Worm (Caenorhabditis elegans): ENCODE data around the gene ZK131.11.

ZK131.11 gene

DNA sequence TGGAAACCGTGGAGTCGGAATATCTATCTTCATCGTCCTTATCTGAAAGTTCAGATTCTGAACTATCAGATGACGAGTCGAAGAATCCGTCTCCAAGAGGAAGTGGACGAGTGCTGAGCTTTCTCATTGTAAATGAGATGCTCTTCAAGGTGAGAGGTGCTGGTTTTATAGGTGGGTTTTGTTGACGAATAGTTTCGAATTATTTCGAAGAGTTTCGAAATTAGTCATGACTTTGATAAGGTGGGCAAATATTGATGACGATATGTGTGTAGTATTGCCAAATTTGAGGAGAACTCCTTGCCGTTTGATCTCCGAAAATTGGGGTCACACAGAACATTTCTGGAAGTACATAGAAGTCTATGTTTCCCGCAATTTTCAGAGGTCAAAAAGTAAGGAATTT is 41.5 kb downstream of the ZK131.11 start, which contains the start of gene F08G2.5:
TSS of gene F08G2.5 (minus strand) at position 127 of the 400 bp plus-strand sequence.
- TF ChIP-seq nhr-21 (tag; optimal IDR thresholded peaks at IDR 0.05) (no peak), nhr-12 (tag; optimal IDR thresholded peaks at IDR 0.05) (no peak), zag-1 (tag; optimal IDR thresholded peaks at IDR 0.05) (no peak), nhr-11 (tag; optimal IDR thresholded peaks at IDR 0.05) (no peak), gmeb-1 (tag; optimal IDR thresholded peaks at IDR 0.05) (peak; percentile 4), unc-39 (tag; optimal IDR thresholded peaks at IDR 0.05) (no peak), elt-1 (tag; optimal IDR thresholded peaks at IDR 0.05) (no peak), fos-1 (tag; optimal IDR thresholded peaks at IDR 0.05) (peak; percentile 58), sem-4 (tag; optimal IDR thresholded peaks at IDR 0.05) (no peak), peb-1 (tag; optimal IDR thresholded peaks at IDR 0.05) (no peak), C34F6.9 (tag; optimal IDR thresholded peaks at IDR 0.05) (peak; percentile 1), elt-3 (tag; optimal IDR thresholded peaks at IDR 0.05) (no peak)

DNA sequence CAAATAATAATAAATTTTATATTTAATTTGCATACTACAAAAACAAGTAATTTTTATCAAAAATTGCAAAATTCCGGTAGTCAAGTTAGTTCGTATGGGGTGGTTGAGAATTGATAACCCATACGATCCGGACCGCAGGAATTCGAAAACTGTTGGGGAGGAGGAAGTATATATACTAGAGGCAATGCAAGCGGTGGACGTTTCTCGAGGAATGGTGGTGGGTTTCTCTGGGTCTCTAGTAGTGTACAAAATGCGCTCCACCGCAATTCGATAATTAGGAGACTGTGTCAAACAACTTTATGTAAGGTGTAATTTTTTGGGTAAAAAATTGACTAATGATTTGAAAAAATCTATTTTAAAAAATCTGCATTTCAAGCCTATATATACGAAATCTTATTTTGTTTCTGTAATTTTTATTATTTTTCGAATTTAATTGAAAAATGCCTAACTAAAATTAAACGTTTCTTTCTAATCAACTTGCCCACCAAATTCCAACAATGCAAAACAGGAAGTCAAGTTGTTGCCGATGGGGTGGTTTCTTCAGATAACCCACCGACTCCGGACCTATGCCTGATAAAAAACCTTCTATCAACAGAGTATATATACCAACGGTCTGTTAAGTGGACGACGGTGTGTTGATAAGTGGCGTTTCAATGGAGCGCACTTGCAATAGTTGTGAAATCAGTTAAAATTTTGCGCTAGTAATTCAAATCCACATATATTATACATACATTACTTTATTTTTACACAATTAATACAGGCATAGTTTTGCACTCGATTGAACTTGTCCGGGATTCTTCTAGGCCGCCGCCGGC is 42.6 kb downstream of the ZK131.11 start:
- TF ChIP-seq nhr-21 (tag; optimal IDR thresholded peaks at IDR 0.05), result peak; percentile 96
- TF ChIP-seq unc-55 (GFP tag; optimal IDR thresholded peaks at IDR 0.05), result peak; percentile 98
- TF ChIP-seq alr-1 (tag; optimal IDR thresholded peaks at IDR 0.05), result peak; percentile 84
- no peak for TF ChIP-seq ztf-11 (tag; optimal IDR thresholded peaks at IDR 0.05)
- TF ChIP-seq mdl-1 (tag; optimal IDR thresholded peaks at IDR 0.05), result peak; percentile 61 to 62
- TF ChIP-seq ama-1 (optimal IDR thresholded peaks at IDR 0.05), result peak; percentile 76
- TF ChIP-seq blmp-1 (tag; optimal IDR thresholded peaks at IDR 0.05; ENCODE audit: insufficient read depth), result peak; percentile 68
- TF ChIP-seq nhr-12 (tag; optimal IDR thresholded peaks at IDR 0.05), result peak; percentile 47
- no peak for TF ChIP-seq ZK546.5 (tag; optimal IDR thresholded peaks at IDR 0.05)
- TF ChIP-seq lin-39 (tag; optimal IDR thresholded peaks at IDR 0.05), result no peak
- TF ChIP-seq nhr-129 (tag; optimal IDR thresholded peaks at IDR 0.05), result peak; percentile 86
- peak; percentile 84 for TF ChIP-seq ceh-16 (tag; optimal IDR thresholded peaks at IDR 0.05)
- peak; percentile 94 for TF ChIP-seq lin-11 (tag; optimal IDR thresholded peaks at IDR 0.05)
- TF ChIP-seq gmeb-1 (tag; optimal IDR thresholded peaks at IDR 0.05), result peak; percentile 84
- peak; percentile 71 for TF ChIP-seq fos-1 (tag; optimal IDR thresholded peaks at IDR 0.05)
- peak; percentile 88 for TF ChIP-seq nhr-77 (tag; optimal IDR thresholded peaks at IDR 0.05)
- peak; percentile 92 for TF ChIP-seq F13H6.1 (tag; optimal IDR thresholded peaks at IDR 0.05)
- no peak for TF ChIP-seq nhr-23 (tag; optimal IDR thresholded peaks at IDR 0.05)
- TF ChIP-seq unc-62 (GFP tag; optimal IDR thresholded peaks at IDR 0.05), result no peak
- TF ChIP-seq mbf-1 (tag; optimal IDR thresholded peaks at IDR 0.05), result peak; percentile 27
- TF ChIP-seq mab-5 (tag; optimal IDR thresholded peaks at IDR 0.05), result peak; percentile 77
- TF ChIP-seq ztf-1 (GFP tag; conservative IDR thresholded peaks at IDR 0.05), result no peak
- TF ChIP-seq ztf-4 (tag; optimal IDR thresholded peaks at IDR 0.05), result peak; percentile 85
- peak; percentile 92 for TF ChIP-seq C34F6.9 (tag; optimal IDR thresholded peaks at IDR 0.05)
- TF ChIP-seq aly-2 (tag; optimal IDR thresholded peaks at IDR 0.05), result no peak
- TF ChIP-seq crh-2 (tag; optimal IDR thresholded peaks at IDR 0.05), result peak; percentile 91
- TF ChIP-seq nhr-6 (tag; optimal IDR thresholded peaks at IDR 0.05), result peak; percentile 92
- TF ChIP-seq sma-9 (GFP tag; optimal IDR thresholded peaks at IDR 0.05), result peak; percentile 92
- no peak for TF ChIP-seq sma-9 (tag; optimal IDR thresholded peaks at IDR 0.05)
- peak; percentile 37 for TF ChIP-seq dmd-4 (tag; optimal IDR thresholded peaks at IDR 0.05)
- peak; percentile 89 for TF ChIP-seq Y55F3AM.14 (GFP tag; optimal IDR thresholded peaks at IDR 0.05)
- TF ChIP-seq skn-1 (tag; optimal IDR thresholded peaks at IDR 0.05), result no peak
- peak; percentile 100 for TF ChIP-seq snpc-4 (tag; optimal IDR thresholded peaks at IDR 0.05)
- TF ChIP-seq elt-3 (tag; optimal IDR thresholded peaks at IDR 0.05), result no peak
- TF ChIP-seq unc-39 (tag; optimal IDR thresholded peaks at IDR 0.05), result no peak
- TF ChIP-seq sem-4 (tag; optimal IDR thresholded peaks at IDR 0.05), result peak; percentile 97
- TF ChIP-seq R02D3.7 (tag; optimal IDR thresholded peaks at IDR 0.05), result peak; percentile 43
- TF ChIP-seq egl-27 (tag; optimal IDR thresholded peaks at IDR 0.05), result peak; percentile 55
- no peak for TF ChIP-seq nhr-11 (tag; optimal IDR thresholded peaks at IDR 0.05)
- no peak for TF ChIP-seq elt-1 (tag; optimal IDR thresholded peaks at IDR 0.05)
- no peak for TF ChIP-seq nhr-10 (tag; optimal IDR thresholded peaks at IDR 0.05)
- no peak for TF ChIP-seq peb-1 (tag; optimal IDR thresholded peaks at IDR 0.05)
- TF ChIP-seq lsy-2 (tag; optimal IDR thresholded peaks at IDR 0.05), result peak; percentile 89 to 94
- TF ChIP-seq nhr-25 (tag; optimal IDR thresholded peaks at IDR 0.05), result peak; percentile 91
- TF ChIP-seq ceh-82 (tag; optimal IDR thresholded peaks at IDR 0.05), result peak; percentile 58
- peak; percentile 76 for TF ChIP-seq zag-1 (tag; optimal IDR thresholded peaks at IDR 0.05)
- TF ChIP-seq lin-13 (GFP tag; optimal IDR thresholded peaks at IDR 0.05), result peak; percentile 93
- TF ChIP-seq sma-3 (GFP tag; optimal IDR thresholded peaks at IDR 0.05), result peak; percentile 92
- peak; percentile 44 for TF ChIP-seq nhr-237 (tag; optimal IDR thresholded peaks at IDR 0.05)

Measured in whole organism, L2 larva.